Worm (Caenorhabditis elegans): ENCODE data around the gene T05C12.4.

ce11 chrII:8156845-8157373 is 23.3 kb downstream of the T05C12.4 start, which contains the start of the genes tub-1 and tmem-138:
- TF ChIP-seq lin-35 (GFP tag; optimal IDR thresholded peaks at IDR 0.05) (no peak), zag-1 (tag; optimal IDR thresholded peaks at IDR 0.05) (no peak), nhr-12 (tag; optimal IDR thresholded peaks at IDR 0.05) (no peak), mep-1 (tag; optimal IDR thresholded peaks at IDR 0.05) (no peak), fos-1 (tag; optimal IDR thresholded peaks at IDR 0.05) (no peak), irx-1 (tag; optimal IDR thresholded peaks at IDR 0.05) (no peak)

All from whole organism, L1 larva.